Fruit fly (Drosophila melanogaster): ENCODE measurements around the gene Gyc32E.

Gene Gyc32E

dm6 chr2L:11167997-11168396 is 19.1 kb upstream of the Gyc32E start (continued):
- peak; percentile 52 for TF ChIP-seq Med (GFP tag)
- no peak for TF ChIP-seq CG10267 (tag; optimal IDR thresholded peaks at IDR 0.05)
- TF ChIP-seq bbx (GFP tag; IDR thresholded peaks at IDR 0.05; ENCODE audit: partially characterized antibody) = 0 out of 2 replicates have a peak, but pooled peaks have one; percentile 34
- TF ChIP-seq crol (GFP tag; IDR thresholded peaks at IDR 0.05) = peak; percentile 82
- no peak for TF ChIP-seq CG6254 (GFP tag; optimal IDR thresholded peaks at IDR 0.05)
- TF ChIP-seq gsb-n (tag; optimal IDR thresholded peaks at IDR 0.05) = no peak
- peak; percentile 69 for TF ChIP-seq cg (GFP tag; optimal IDR thresholded peaks at IDR 0.05)
- peak; percentile 20; the same call in 1 of the 3 replicates for TF ChIP-seq Opbp (GFP tag; IDR thresholded peaks at IDR 0.05; ENCODE audit: partially characterized antibody)
- no peak for TF ChIP-seq ems (GFP tag; optimal IDR thresholded peaks at IDR 0.05)
- 0 out of 2 replicates have a peak, but pooled peaks have one; percentile 24 for TF ChIP-seq Atf6 (GFP tag; IDR thresholded peaks at IDR 0.05)
- no peak for TF ChIP-seq tio (GFP tag; optimal IDR thresholded peaks at IDR 0.05)
- TF ChIP-seq Hsf (GFP tag; optimal IDR thresholded peaks at IDR 0.05) = no peak
- 0 out of 3 replicates have a peak, but pooled peaks have one; percentile 8 for TF ChIP-seq z (GFP tag; IDR thresholded peaks at IDR 0.05)
- no peak for TF ChIP-seq Hmx (GFP tag; optimal IDR thresholded peaks at IDR 0.05)
- 0 out of 2 replicates have a peak, but pooled peaks have one; percentile 15 for TF ChIP-seq stc (GFP tag; IDR thresholded peaks at IDR 0.05)
- no peak for TF ChIP-seq pzg (GFP tag; optimal IDR thresholded peaks at IDR 0.05)
- no peak for TF ChIP-seq ash1 (GFP tag; optimal IDR thresholded peaks at IDR 0.05)
- no peak for TF ChIP-seq hbn (GFP tag; IDR thresholded peaks at IDR 0.05; ENCODE audit: partially characterized antibody)
- TF ChIP-seq scrt (GFP tag; optimal IDR thresholded peaks at IDR 0.05) = peak; percentile 98
- TF ChIP-seq kah (GFP tag; optimal IDR thresholded peaks at IDR 0.05) = peak; percentile 49
- no peak for TF ChIP-seq sob (GFP tag; IDR thresholded peaks at IDR 0.05)
- TF ChIP-seq CG10274 (GFP tag; optimal IDR thresholded peaks at IDR 0.05) = no peak
- no peak for TF ChIP-seq CG14667 (GFP tag; IDR thresholded peaks at IDR 0.05)
- TF ChIP-seq so (GFP tag; IDR thresholded peaks at IDR 0.05) = 0 out of 3 replicates have a peak, but pooled peaks have one; percentile 13
- 0 out of 3 replicates have a peak, but pooled peaks have one; percentile 17 for TF ChIP-seq Doc3 (GFP tag; IDR thresholded peaks at IDR 0.05; ENCODE audit: partially characterized antibody)
- 0 out of 2 replicates have a peak, but pooled peaks have one; percentile 21 for TF ChIP-seq nerfin-2 (GFP tag; IDR thresholded peaks at IDR 0.05; ENCODE audit: partially characterized antibody)
- TF ChIP-seq vvl (GFP tag; IDR thresholded peaks at IDR 0.05) = 0 out of 2 replicates have a peak, but pooled peaks have one; percentile 7
- no peak for TF ChIP-seq CG16863 (GFP tag; optimal IDR thresholded peaks at IDR 0.05)

DNA sequence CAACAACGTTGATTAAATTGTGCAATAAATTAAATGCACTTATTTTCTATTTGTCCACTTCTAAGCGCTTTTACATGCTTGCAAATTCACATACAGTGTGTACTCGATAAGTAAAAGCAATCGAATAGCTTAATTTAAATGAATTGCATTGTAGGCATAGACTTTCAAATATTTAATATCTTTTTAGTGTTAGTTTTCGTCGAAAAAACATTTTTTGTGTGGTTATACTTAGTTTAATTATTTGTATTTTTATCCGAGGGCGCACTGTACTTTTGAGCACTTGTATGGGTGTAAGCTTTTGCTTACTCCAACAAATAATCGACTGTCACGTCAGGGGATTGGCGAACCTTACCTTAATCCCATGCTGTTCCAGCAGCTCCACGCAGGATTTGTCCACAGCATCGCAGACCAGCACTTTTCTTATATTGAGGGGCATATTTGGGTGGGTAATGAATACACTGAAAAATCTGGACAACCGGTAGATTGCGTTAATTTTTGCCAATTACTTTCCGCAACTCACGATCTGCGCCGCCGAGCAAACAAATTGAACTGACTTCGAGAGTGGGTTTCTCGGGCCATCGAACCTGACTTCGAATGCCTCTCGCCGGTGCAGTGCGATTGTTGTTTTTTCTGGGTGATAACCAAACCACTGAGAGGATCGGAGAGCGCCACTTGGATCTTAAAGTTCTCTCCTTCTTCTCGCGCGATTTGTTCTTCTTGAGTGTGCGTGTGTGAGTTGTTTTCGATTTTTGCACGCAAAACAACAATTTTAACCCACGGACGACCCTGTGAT is 6.5 kb upstream of the Gyc32E start, which contains the start of gene CG6287:
CG6287 (minus strand) TSS at position 556 of the 793 bp plus-strand sequence.
- TF ChIP-seq CG7357 (GFP tag; IDR thresholded peaks at IDR 0.05) = no peak
- peak in 1 of 2 experiments; percentile 19 for TF ChIP-seq Trl (optimal IDR thresholded peaks at IDR 0.05)
- no peak for TF ChIP-seq Trl (GFP tag; optimal IDR thresholded peaks at IDR 0.05)
- TF ChIP-seq exex (tag; optimal IDR thresholded peaks at IDR 0.05) = no peak
- no peak for TF ChIP-seq CG10147 (GFP tag; optimal IDR thresholded peaks at IDR 0.05)
- no peak for TF ChIP-seq CG11247 (GFP tag; IDR thresholded peaks at IDR 0.05)
- TF ChIP-seq abd-A (tag; optimal IDR thresholded peaks at IDR 0.05) = no peak
- TF ChIP-seq CG7556 (GFP tag; optimal IDR thresholded peaks at IDR 0.05) = no peak
- no peak for TF ChIP-seq CG9437 (GFP tag; optimal IDR thresholded peaks at IDR 0.05)
- no peak for TF ChIP-seq Dref (GFP tag; IDR thresholded peaks at IDR 0.05)
- TF ChIP-seq CG4328 (GFP tag; optimal IDR thresholded peaks at IDR 0.05) = no peak
- peak; percentile 59; the same call in 1 of the 2 replicates for TF ChIP-seq CG17328 (GFP tag; IDR thresholded peaks at IDR 0.05)
- peak in 1 of 2 experiments; percentile 27 for TF ChIP-seq eve (GFP tag; optimal IDR thresholded peaks at IDR 0.05)
- TF ChIP-seq danr (GFP tag; IDR thresholded peaks at IDR 0.05) = no peak
- peak; percentile 72 for TF ChIP-seq lbe (GFP tag; optimal IDR thresholded peaks at IDR 0.05)
- no peak for TF ChIP-seq CG1792 (GFP tag; optimal IDR thresholded peaks at IDR 0.05)
- TF ChIP-seq CG1647 (GFP tag; optimal IDR thresholded peaks at IDR 0.05) = no peak
- no peak for TF ChIP-seq CG7963 (GFP tag; IDR thresholded peaks at IDR 0.05; ENCODE audit: partially characterized antibody)
- no peak for TF ChIP-seq CG4730 (GFP tag; IDR thresholded peaks at IDR 0.05)
- no peak for TF ChIP-seq jing (GFP tag; optimal IDR thresholded peaks at IDR 0.05)
- no peak; the same call in 1 of the 3 replicates for TF ChIP-seq row (GFP tag; IDR thresholded peaks at IDR 0.05)
- TF ChIP-seq scrt (GFP tag; optimal IDR thresholded peaks at IDR 0.05) = no peak
- TF ChIP-seq gro (GFP tag; optimal IDR thresholded peaks at IDR 0.05) = no peak

All from whole organism, embryonic.